Worm (Caenorhabditis elegans) whole organism, L4 larva: ENCODE data around the gene rmd-1.
A peak's percentile ranks its signal among the peaks of the same experiment; 100 is the strongest.

Experiments used
- F44E2.7 ChIP-seq: fragments of 200-800 bp; sonication (Bioruptor generic); IDR thresholded peaks from 2 replicates; pipeline ENCODE4 v2.1.2; 2022; ENCODE audit warnings: missing genetic modification characterization, missing compliant biosample characterization
- F49E8.2 ChIP-seq: sonication (generic microtip); optimal IDR thresholded peaks from 2 replicates; lab custom pipeline; 2016; ENCODE audit warnings: missing compliant biosample characterization, mild to moderate bottlenecking, missing genetic modification characterization, borderline replicate concordance
- R02D3.7 ChIP-seq: fragments of 150-350 bp; sonication (generic microtip); optimal IDR thresholded peaks from 3 replicates; lab custom pipeline; 2014; ENCODE audit warnings: missing biosample characterization, missing genetic modification characterization
- Y48G9A.11 ChIP-seq: fragments of 200-800 bp; sonication (Bioruptor generic); IDR thresholded peaks from 2 replicates; pipeline ENCODE4 v1.3.6; 2022; ENCODE audit warnings: missing genetic modification reagents, missing genetic modification characterization, missing compliant biosample characterization
- Y5F2A.4 ChIP-seq: fragments of 200-800 bp; sonication (Bioruptor generic); optimal IDR thresholded peaks from 2 replicates; lab custom pipeline; 2018; ENCODE audit warnings: mild to moderate bottlenecking, missing genetic modification characterization, missing compliant biosample characterization
- Y75B8A.6 ChIP-seq: fragments of 200-800 bp; sonication (Bioruptor generic); IDR thresholded peaks from 2 replicates; pipeline ENCODE4 v1.3.6; 2022; ENCODE audit warnings: missing genetic modification reagents, missing genetic modification characterization, missing compliant biosample characterization
- ZK546.5 ChIP-seq, 2 experiments: sonication (generic microtip); optimal IDR thresholded peaks; 2 replicates each; lab custom pipeline; 2017; ENCODE audit warnings: missing biosample characterization in 2 of 2, missing genetic modification characterization in 2 of 2
- aha-1 ChIP-seq: fragments of 150-350 bp; peaks from one replicate; lab custom pipeline; 2014; ENCODE audit warnings: missing biosample characterization, missing genetic modification characterization
- ctbp-1 ChIP-seq: fragments of 200-800 bp; sonication (Bioruptor generic); IDR thresholded peaks from 2 replicates; pipeline ENCODE4 v1.3.6; 2022; ENCODE audit warnings: missing genetic modification reagents, missing genetic modification characterization, missing compliant biosample characterization
- daf-19 ChIP-seq: fragments of 200-800 bp; sonication (Bioruptor generic); conservative IDR thresholded peaks from 2 replicates; pipeline ENCODE4 v1.3.6; 2022; ENCODE audit warnings: missing genetic modification characterization, missing compliant biosample characterization
- dmd-9 ChIP-seq: fragments of 200-800 bp; sonication (Bioruptor generic); IDR thresholded peaks from 2 replicates; pipeline ENCODE4 v1.3.6; 2022; ENCODE audit warnings: missing genetic modification reagents, missing genetic modification characterization, missing compliant biosample characterization
- dpl-1 ChIP-seq: fragments of 150-350 bp; optimal IDR thresholded peaks from 2 replicates; lab custom pipeline; 2014; ENCODE audit warnings: missing biosample characterization, missing genetic modification reagents, missing genetic modification characterization
- egl-43 ChIP-seq: fragments of 200-800 bp; sonication (Bioruptor generic); IDR thresholded peaks from 2 replicates; pipeline ENCODE4 v1.3.6; 2022; ENCODE audit warnings: missing genetic modification reagents, missing genetic modification characterization, missing compliant biosample characterization
- hif-1 ChIP-seq, 2 experiments: sonication (generic microtip); optimal IDR thresholded peaks; 2 replicates each; lab custom pipeline; 2016 to 2017; ENCODE audit warnings: missing compliant biosample characterization in 2 of 2, missing genetic modification characterization in 2 of 2, missing genetic modification reagents in 2 of 2, missing genotype in 2 of 2, mild to moderate bottlenecking in 1 of 2
- hlh-11 ChIP-seq: fragments of 200-800 bp; sonication (Bioruptor generic); optimal IDR thresholded peaks from 2 replicates; lab custom pipeline; 2018; ENCODE audit warnings: mild to moderate bottlenecking, missing genetic modification characterization, missing compliant biosample characterization
- hmg-1.1 ChIP-seq: fragments of 200-800 bp; sonication (Bioruptor generic); IDR thresholded peaks from 2 replicates; pipeline ENCODE4 v1.3.6; 2022; ENCODE audit warnings: missing genetic modification reagents, missing genetic modification characterization, missing compliant biosample characterization
- jun-1 ChIP-seq: fragments of 150-350 bp; optimal IDR thresholded peaks from 2 replicates; lab custom pipeline; 2014; ENCODE audit warnings: missing biosample characterization, missing genetic modification reagents, missing genetic modification characterization
- lin-13 ChIP-seq: fragments of 150-350 bp; optimal IDR thresholded peaks from 2 replicates; lab custom pipeline; 2014; ENCODE audit warnings: missing biosample characterization, missing genetic modification reagents, missing genetic modification characterization
- lin-15B ChIP-seq: fragments of 150-350 bp; sonication (generic microtip); optimal IDR thresholded peaks from 3 replicates; lab custom pipeline; 2014; ENCODE audit warnings: missing biosample characterization, missing genetic modification characterization
- mdt-29 ChIP-seq: fragments of 200-800 bp; sonication (Bioruptor generic); IDR thresholded peaks from 2 replicates; pipeline ENCODE4 v1.3.6; 2022; ENCODE audit warnings: missing genetic modification reagents, missing genetic modification characterization, missing compliant biosample characterization
- mep-1 ChIP-seq: fragments of 150-350 bp; sonication (generic microtip); optimal IDR thresholded peaks from 3 replicates; lab custom pipeline; 2014; ENCODE audit warnings: missing biosample characterization, missing genetic modification characterization
- mes-2 ChIP-seq: sonication (generic microtip); optimal IDR thresholded peaks from 2 replicates; lab custom pipeline; 2016; ENCODE audit warnings: missing genotype, mild to moderate bottlenecking, missing genetic modification characterization, missing compliant biosample characterization; ENCODE audit not compliant: poor library complexity, severe bottlenecking
- nhr-10 ChIP-seq: fragments of 150-350 bp; optimal IDR thresholded peaks from 2 replicates; lab custom pipeline; 2014; ENCODE audit warnings: missing biosample characterization, missing genetic modification characterization
- nhr-11 ChIP-seq: fragments of 150-350 bp; optimal IDR thresholded peaks from 2 replicates; lab custom pipeline; 2014; ENCODE audit warnings: missing biosample characterization, missing genetic modification characterization
- nhr-237 ChIP-seq: sonication (generic microtip); optimal IDR thresholded peaks from 2 replicates; lab custom pipeline; 2017; ENCODE audit warnings: missing biosample characterization, missing genetic modification characterization
- nhr-28 ChIP-seq: fragments of 150-350 bp; optimal IDR thresholded peaks from 2 replicates; lab custom pipeline; 2014; ENCODE audit warnings: missing biosample characterization, missing genetic modification characterization
- nhr-77 ChIP-seq: fragments of 150-350 bp; optimal IDR thresholded peaks from 2 replicates; lab custom pipeline; 2014; ENCODE audit warnings: missing biosample characterization, missing genetic modification characterization
- pha-4 ChIP-seq, 2 experiments: fragments of 150-350 bp in 1 of 2; fragments of 200-800 bp in 1 of 2; sonication (Bioruptor generic) in 1 of 2; IDR thresholded peaks in 1 of 2; optimal IDR thresholded peaks in 1 of 2; 2 replicates each; pipeline versions ENCODE4 v1.3.6 to Lab custom; 2014 to 2022; ENCODE audit warnings: missing genetic modification characterization in 2 of 2, missing genetic modification reagents in 2 of 2, missing biosample characterization in 1 of 2, missing compliant biosample characterization in 1 of 2
- php-3 ChIP-seq: fragments of 200-800 bp; sonication (Bioruptor generic); IDR thresholded peaks from 2 replicates; pipeline ENCODE4 v1.3.6; 2022; ENCODE audit warnings: missing genetic modification reagents, missing genetic modification characterization, missing compliant biosample characterization
- rbr-2 ChIP-seq: sonication (generic microtip); optimal IDR thresholded peaks from 2 replicates; lab custom pipeline; 2016; ENCODE audit warnings: missing genotype, missing genetic modification characterization, missing compliant biosample characterization
- set-16 ChIP-seq: fragments of 200-800 bp; sonication (Bioruptor generic); IDR thresholded peaks from 2 replicates; pipeline ENCODE4 v1.3.6; 2022; ENCODE audit warnings: missing genetic modification reagents, missing genetic modification characterization, missing compliant biosample characterization
- skn-1 ChIP-seq: fragments of 150-350 bp; optimal IDR thresholded peaks from 2 replicates; lab custom pipeline; 2014; ENCODE audit warnings: missing biosample characterization, missing genetic modification characterization
- spr-3 ChIP-seq: fragments of 200-800 bp; sonication (Bioruptor generic); optimal IDR thresholded peaks from 2 replicates; lab custom pipeline; 2018; ENCODE audit warnings: mild to moderate bottlenecking, missing genetic modification characterization, missing compliant biosample characterization
- unc-62 ChIP-seq, 3 experiments: fragments of 150-350 bp in 1 of 3; sonication (generic microtip); optimal IDR thresholded peaks in 2 of 3; peaks in 1 of 3; 1 replicate in 1 of 3; 2 replicates in 2 of 3; lab custom pipeline; 2014 to 2017; ENCODE audit warnings: missing biosample characterization in 3 of 3, missing genetic modification characterization in 3 of 3, missing genetic modification reagents in 3 of 3, missing genotype in 1 of 3
- zfp-3 ChIP-seq: fragments of 200-800 bp; sonication (Bioruptor generic); conservative IDR thresholded peaks from 2 replicates; pipeline ENCODE4 v1.3.6; 2022; ENCODE audit warnings: missing genetic modification reagents, missing genetic modification characterization, missing compliant biosample characterization
- zip-11 ChIP-seq: fragments of 200-800 bp; sonication (Bioruptor generic); IDR thresholded peaks from 2 replicates; pipeline ENCODE4 v1.3.6; 2022; ENCODE audit warnings: missing genetic modification characterization, missing compliant biosample characterization

rmd-1 gene

DNA sequence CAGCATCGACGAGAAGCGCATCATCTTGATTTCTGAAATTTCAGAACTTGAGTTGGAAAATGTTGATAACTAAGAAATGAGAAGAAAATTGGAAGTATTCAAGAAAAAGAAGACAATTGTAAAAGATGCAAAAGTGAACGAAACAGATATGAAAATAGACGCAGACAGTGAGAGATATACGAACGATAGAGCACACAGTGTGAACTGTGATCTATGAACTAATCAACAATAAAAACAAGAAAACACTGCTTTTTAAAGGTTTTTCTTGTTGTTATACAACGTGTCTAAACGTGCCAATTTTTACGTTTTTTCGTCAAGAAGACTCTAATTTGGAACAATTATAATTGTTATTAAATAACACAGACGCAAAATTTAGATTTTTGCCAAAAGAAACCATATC lies 6.0 kb upstream of the rmd-1 start, which contains the start of gene ech-6 (continued):
- peak; percentile 32 for TF ChIP-seq dpl-1 (GFP tag; lab: Kevin White, UChicago)
- peak; percentile 58 for TF ChIP-seq hlh-11 (tag; lab: Kevin White, UChicago)
- TF ChIP-seq mes-2 (tag; lab: Kevin White, UChicago), result peak; percentile 1
- peak; percentile 8 for TF ChIP-seq mep-1
- peak; percentile 11; the same call in 1 of the 2 replicates for TF ChIP-seq hmg-1.1 (GFP tag; lab: Robert Waterston, UW)
- no peak for TF ChIP-seq zfp-3 (GFP tag; lab: Robert Waterston, UW)
- no peak for TF ChIP-seq spr-3 (GFP tag; lab: Kevin White, UChicago)

DNA sequence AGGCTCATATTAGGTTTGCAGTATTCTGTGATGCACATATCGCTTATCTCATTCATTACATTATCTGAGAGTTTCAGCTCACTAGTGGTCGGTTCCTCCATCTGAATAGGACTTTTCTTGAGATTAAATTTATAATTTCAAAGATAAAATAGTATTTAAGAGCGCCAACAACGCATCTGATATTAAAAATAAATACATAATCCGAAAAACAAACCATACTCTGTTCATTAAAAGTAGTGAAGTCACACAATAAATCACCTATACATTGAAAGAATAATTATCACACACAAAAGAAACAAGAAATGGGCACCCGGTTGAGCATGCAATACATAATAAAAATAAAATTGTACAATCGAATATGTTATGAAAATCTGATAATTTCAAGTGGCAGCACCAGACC lies 1.5 kb upstream of the rmd-1 start, which contains the start of gene vps-53:
TSS of gene vps-53 (minus strand) at position 101 of the 400 bp plus-strand sequence.
- TF ChIP-seq mes-2 (tag; lab: Kevin White, UChicago) (no peak), R02D3.7 (tag; lab: Kevin White, UChicago) (no peak), lin-15B (tag; lab: Kevin White, UChicago) (no peak), pha-4 (GFP tag; IDR thresholded peaks at IDR 0.05; lab: Robert Waterston, UW) (no peak), pha-4 (tag; optimal IDR thresholded peaks at IDR 0.05; lab: Kevin White, UChicago) (no peak), nhr-10 (no peak), nhr-28 (tag; lab: Kevin White, UChicago) (no peak), php-3 (no peak), F49E8.2 (tag; lab: Kevin White, UChicago) (no peak), nhr-11 (tag; lab: Kevin White, UChicago) (no peak), hif-1 (tag; optimal IDR thresholded peaks at IDR 0.05; lab: Kevin White, UChicago) (no peak), Y48G9A.11 (GFP tag; lab: Robert Waterston, UW) (no peak), rbr-2 (tag; lab: Kevin White, UChicago) (no peak), ZK546.5 (tag; optimal IDR thresholded peaks at IDR 0.05; lab: Kevin White, UChicago) (no peak), mep-1 (no peak)

- TF ChIP-seq aha-1 (peak; percentile 22), hif-1 (tag; optimal IDR thresholded peaks at IDR 0.05; lab: Kevin White, UChicago) (no peak)
Observed at ce11 chrIII:9760184-9760583, 1.3 kb downstream of the rmd-1 start.

ce11 chrIII:9762093-9762748 lies 3.3 kb downstream of the rmd-1 start, which contains the start of gene gcc-2:
Gene gcc-2, minus strand, starts transcription at chrIII:9762143.
- TF ChIP-seq daf-19 (no peak), R02D3.7 (tag; lab: Kevin White, UChicago) (no peak), dmd-9 (GFP tag; lab: Robert Waterston, UW) (no peak), nhr-237 (tag; lab: Kevin White, UChicago) (no peak), jun-1 (tag; lab: Kevin White, UChicago) (no peak), F44E2.7 (no peak), aha-1 (peak; percentile 13), mes-2 (tag; lab: Kevin White, UChicago) (peak; percentile 9), pha-4 (GFP tag; IDR thresholded peaks at IDR 0.05; lab: Robert Waterston, UW) (no peak), pha-4 (tag; optimal IDR thresholded peaks at IDR 0.05; lab: Kevin White, UChicago) (no peak), lin-13 (no peak), Y75B8A.6 (GFP tag; lab: Robert Waterston, UW) (no peak)

DNA sequence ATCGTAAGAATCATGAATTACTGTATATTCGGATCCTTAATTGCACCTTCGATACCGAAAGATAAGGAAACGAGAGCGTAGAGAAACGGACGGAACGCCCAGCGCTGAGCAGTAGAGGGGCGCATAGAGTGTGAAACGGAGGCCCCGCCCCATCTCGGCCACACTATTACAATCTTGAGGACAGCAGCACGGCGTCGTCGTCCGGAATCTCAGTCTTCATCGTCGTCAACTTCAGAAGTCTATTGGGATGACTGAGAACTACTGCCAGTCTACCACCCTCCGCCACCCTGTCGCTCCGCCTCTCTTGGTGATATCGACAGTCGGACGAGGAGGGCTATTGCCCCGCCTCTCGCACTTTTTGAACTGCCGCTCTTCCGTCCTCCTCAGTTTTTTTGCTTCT lies 5.8 kb downstream of the rmd-1 start:
- TF ChIP-seq unc-62 (GFP tag; optimal IDR thresholded peaks at IDR 0.05 in 1 of 2; lab: Kevin White, UChicago), result peak in 1 of 2 experiments; percentile 68
- TF ChIP-seq unc-62 (tag; optimal IDR thresholded peaks at IDR 0.05; lab: Kevin White, UChicago), result no peak
- peak; percentile 53 for TF ChIP-seq egl-43 (GFP tag; lab: Robert Waterston, UW)
- TF ChIP-seq ctbp-1 (GFP tag; lab: Robert Waterston, UW), result 0 out of 2 replicates have a peak, but pooled peaks have one; percentile 7
- no peak for TF ChIP-seq Y5F2A.4 (GFP tag; lab: Kevin White, UChicago)
- TF ChIP-seq nhr-77 (tag; lab: Kevin White, UChicago), result no peak
- TF ChIP-seq hmg-1.1 (GFP tag; lab: Robert Waterston, UW), result 0 out of 2 replicates have a peak, but pooled peaks have one; percentile 18
- peak; percentile 62; the same call in 1 of the 2 replicates for TF ChIP-seq set-16 (GFP tag; lab: Robert Waterston, UW)
- no peak for TF ChIP-seq skn-1
- TF ChIP-seq mdt-29 (GFP tag; lab: Robert Waterston, UW), result peak; percentile 15; the same call in 1 of the 2 replicates
- TF ChIP-seq zip-11 (GFP tag; lab: Robert Waterston, UW), result no peak
- TF ChIP-seq Y48G9A.11 (GFP tag; lab: Robert Waterston, UW), result no peak
- TF ChIP-seq lin-15B (tag; lab: Kevin White, UChicago), result no peak
